Fruit fly (Drosophila melanogaster) whole organism, larva: ENCODE measurements around the gene CalpC.

Experiments
- noc ChIP-seq: fragments of 200-800 bp; sonication (Bioruptor generic); optimal IDR thresholded peaks from 3 replicates; lab custom pipeline; 2019; ENCODE audit warnings: missing biosample characterization, mild to moderate bottlenecking, missing genetic modification characterization, moderate library complexity

CalpC gene

dm6 chrX:16308310-16308918 lies 17.1 kb upstream of the CalpC start, which contains the start of gene Had1:
Gene Had1 (minus strand): TSS chrX:16308667.
- no peak for TF ChIP-seq noc (tag; lab: Kevin White, UChicago)

dm6 chrX:16308953-16309352 lies 16.6 kb upstream of the CalpC start:
- no peak for TF ChIP-seq noc (tag; lab: Kevin White, UChicago)

- TF ChIP-seq noc (tag; lab: Kevin White, UChicago), result no peak
These were observed 15.8 kb upstream of the CalpC start for dm6 chrX:16309764-16310163.

dm6 chrX:16313078-16313875 lies 12.3 kb upstream of the CalpC start, which contains the start of the genes CG9915 and SWIP:
Gene CG9915 (minus strand): TSS chrX:16313138.
Gene SWIP (plus strand): TSS chrX:16313709.
- no peak for TF ChIP-seq noc (tag; lab: Kevin White, UChicago)

dm6 chrX:16318858-16319557 lies 6.6 kb upstream of the CalpC start:
- TF ChIP-seq noc (tag; lab: Kevin White, UChicago), result peak; percentile 8

dm6 chrX:16319558-16319924 lies 6.0 kb upstream of the CalpC start:
- no peak for TF ChIP-seq noc (tag; lab: Kevin White, UChicago)

dm6 chrX:16320197-16320921 lies 5.2 kb upstream of the CalpC start, which contains the start of gene Cyp1:
Gene Cyp1 (minus strand): TSS chrX:16320370.
- no peak for TF ChIP-seq noc (tag; lab: Kevin White, UChicago)

- TF ChIP-seq noc (tag; lab: Kevin White, UChicago), result no peak
These were observed 4.5 kb upstream of the CalpC start for dm6 chrX:16321037-16321436.

- TF ChIP-seq noc (tag; lab: Kevin White, UChicago), result no peak
These were observed 2.5 kb upstream of the CalpC start, which contains the start of the genes CG9917 and CG32579 for dm6 chrX:16323063-16323462. Gene CG9917 (minus strand): TSS chrX:16323231. Gene CG32579 (plus strand): TSS chrX:16323286.

dm6 chrX:16323536-16323935 lies 2.0 kb upstream of the CalpC start:
- TF ChIP-seq noc (tag; lab: Kevin White, UChicago), result no peak

- no peak for TF ChIP-seq noc (tag; lab: Kevin White, UChicago)
These were observed 5.1 kb downstream of the CalpC start, which contains the start of gene CG9919 for dm6 chrX:16330659-16331058. Gene CG9919 (minus strand): TSS chrX:16330759.

- no peak for TF ChIP-seq noc (tag; lab: Kevin White, UChicago)
These were observed 6.1 kb downstream of the CalpC start for dm6 chrX:16331562-16332233.

dm6 chrX:16332615-16333288 lies 7.2 kb downstream of the CalpC start:
- peak; percentile 98 for TF ChIP-seq noc (tag; lab: Kevin White, UChicago)
